Worm (Caenorhabditis elegans): ENCODE measurements around the gene wht-2.

Gene wht-2

ce11 chrIV:11486859-11487258 is 16.6 kb downstream of the wht-2 start:
- TF ChIP-seq rec-8 (tag; optimal IDR thresholded peaks at IDR 0.05) (no peak), ztf-28 (GFP tag; IDR thresholded peaks at IDR 0.05) (no peak), dpff-1 (tag; optimal IDR thresholded peaks at IDR 0.05) (no peak), ceh-58 (GFP tag; IDR thresholded peaks at IDR 0.05) (no peak), sdz-38 (tag; optimal IDR thresholded peaks at IDR 0.05) (no peak), Y56A3A.18 (GFP tag; IDR thresholded peaks at IDR 0.05) (no peak), B0019.2 (GFP tag; conservative IDR thresholded peaks at IDR 0.05) (no peak), lag-1 (GFP tag; IDR thresholded peaks at IDR 0.05) (no peak), ceh-27 (GFP tag; optimal IDR thresholded peaks at IDR 0.05) (no peak)

DNA sequence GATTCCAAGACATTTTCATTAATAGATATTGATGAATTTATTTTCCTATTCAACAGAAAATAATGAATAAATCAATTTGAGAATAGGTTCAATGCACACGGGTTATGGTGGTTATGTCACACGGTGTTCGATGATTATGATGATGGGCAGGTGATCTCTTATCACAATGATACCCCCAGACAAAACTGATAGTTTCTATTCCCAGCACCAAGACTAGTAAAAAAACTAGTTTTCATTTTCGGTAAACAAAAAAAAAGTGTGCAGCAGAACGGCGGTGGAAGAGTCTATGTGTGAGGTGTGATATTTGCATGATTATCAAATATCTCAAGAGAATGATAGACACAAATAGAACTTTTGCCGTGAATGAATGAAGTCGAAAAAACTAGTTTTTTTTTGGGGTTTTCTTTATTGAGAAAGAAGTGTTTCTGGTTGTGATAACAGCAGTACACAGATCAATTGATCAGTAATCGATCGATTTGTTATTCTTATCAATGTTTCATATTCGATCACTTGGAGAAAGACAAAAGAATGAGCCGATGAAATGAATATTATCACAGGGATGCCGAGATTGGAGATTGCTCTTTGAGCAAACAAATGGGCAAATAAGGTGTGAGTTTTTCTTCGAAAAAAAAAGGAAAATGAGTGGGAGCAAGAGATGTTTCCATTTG is 17.8 kb downstream of the wht-2 start:
- no peak for TF ChIP-seq ekl-4 (GFP tag; IDR thresholded peaks at IDR 0.05)
- 0 out of 2 replicates have a peak, but pooled peaks have one; percentile 27 for TF ChIP-seq B0336.3 (GFP tag; IDR thresholded peaks at IDR 0.05)
- no peak for TF ChIP-seq mes-4 (tag; optimal IDR thresholded peaks at IDR 0.05)
- no peak for TF ChIP-seq lir-1 (GFP tag; conservative IDR thresholded peaks at IDR 0.05)
- TF ChIP-seq cebp-1 (GFP tag; IDR thresholded peaks at IDR 0.05): no peak
- TF ChIP-seq cebp-1 (tag; optimal IDR thresholded peaks at IDR 0.05): peak; percentile 42
- no peak for TF ChIP-seq ceh-91 (GFP tag; IDR thresholded peaks at IDR 0.05)
- TF ChIP-seq nhr-80 (tag; optimal IDR thresholded peaks at IDR 0.05): peak; percentile 58
- TF ChIP-seq attf-5 (GFP tag; optimal IDR thresholded peaks at IDR 0.05): no peak

ce11 chrIV:11489077-11489476 is 18.8 kb downstream of the wht-2 start:
- no peak for TF ChIP-seq ets-4 (GFP tag; optimal IDR thresholded peaks at IDR 0.05)
- no peak for TF ChIP-seq aptf-3 (GFP tag; IDR thresholded peaks at IDR 0.05)
- no peak for TF ChIP-seq lir-1 (GFP tag; conservative IDR thresholded peaks at IDR 0.05)
- TF ChIP-seq nhr-80 (tag; optimal IDR thresholded peaks at IDR 0.05): peak; percentile 28
- no peak for TF ChIP-seq ztf-3 (GFP tag; optimal IDR thresholded peaks at IDR 0.05)
- TF ChIP-seq die-1 (tag; optimal IDR thresholded peaks at IDR 0.05): no peak

DNA sequence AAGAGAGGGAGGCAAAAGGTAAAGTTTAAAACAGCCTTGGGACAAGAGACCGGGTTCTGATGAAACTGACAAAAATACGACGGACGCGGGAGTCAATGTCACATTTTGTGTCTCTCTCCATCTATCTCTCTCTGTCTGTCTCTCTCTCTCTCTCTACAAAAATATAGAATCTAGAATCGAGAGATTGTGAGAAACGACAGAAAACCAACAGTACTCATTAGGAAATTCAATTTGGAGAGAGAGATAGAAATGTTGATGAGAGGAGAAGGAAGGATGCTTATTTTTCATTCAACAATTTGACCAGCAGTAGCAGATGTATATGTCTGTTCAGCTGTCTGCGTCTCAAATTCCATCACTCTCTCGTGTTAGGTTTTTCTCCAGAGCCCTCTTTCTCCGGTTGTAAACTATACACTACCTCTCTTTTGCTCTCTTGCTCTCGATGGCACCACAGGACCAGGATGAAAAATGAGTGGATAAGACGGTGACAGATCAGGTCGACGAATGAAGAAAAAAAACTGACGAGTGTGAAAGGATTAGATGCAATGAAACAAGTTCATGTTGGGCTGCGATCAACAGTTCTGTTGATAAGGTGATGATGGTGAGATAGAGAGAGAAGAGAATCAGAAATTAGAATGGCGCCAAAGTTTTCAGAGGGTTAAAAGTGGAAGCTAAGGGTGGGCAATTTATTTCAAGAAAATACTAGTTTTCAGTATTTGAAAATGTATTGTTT is 19.5 kb downstream of the wht-2 start:
- TF ChIP-seq dox-1 (GFP tag; IDR thresholded peaks at IDR 0.05): no peak
- no peak for TF ChIP-seq Y67H2A.10 (GFP tag; conservative IDR thresholded peaks at IDR 0.05)
- no peak for TF ChIP-seq lin-40 (tag; optimal IDR thresholded peaks at IDR 0.05)
- no peak for TF ChIP-seq egl-44 (GFP tag; IDR thresholded peaks at IDR 0.05)
- no peak for TF ChIP-seq ztf-3 (GFP tag; optimal IDR thresholded peaks at IDR 0.05)
- no peak for TF ChIP-seq athp-1 (tag; optimal IDR thresholded peaks at IDR 0.05)
- no peak for TF ChIP-seq Y53F4B.3 (GFP tag; IDR thresholded peaks at IDR 0.05)
- no peak; the same call in 1 of the 2 replicates for TF ChIP-seq mcd-1 (GFP tag; IDR thresholded peaks at IDR 0.05)
- no peak for TF ChIP-seq madf-10 (tag; optimal IDR thresholded peaks at IDR 0.05)
- TF ChIP-seq ztf-26 (tag; optimal IDR thresholded peaks at IDR 0.05): peak; percentile 44
- TF ChIP-seq sea-2 (GFP tag; IDR thresholded peaks at IDR 0.05): no peak
- no peak for TF ChIP-seq somi-1 (GFP tag; optimal IDR thresholded peaks at IDR 0.05)
- no peak for TF ChIP-seq K12H6.12 (tag; optimal IDR thresholded peaks at IDR 0.05)
- no peak for TF ChIP-seq chd-7 (tag; optimal IDR thresholded peaks at IDR 0.05)
- TF ChIP-seq attf-5 (GFP tag; optimal IDR thresholded peaks at IDR 0.05): peak; percentile 30
- TF ChIP-seq ekl-4 (GFP tag; IDR thresholded peaks at IDR 0.05): no peak
- TF ChIP-seq cebp-1 (GFP tag; IDR thresholded peaks at IDR 0.05): no peak
- peak; percentile 44 for TF ChIP-seq cebp-1 (tag; optimal IDR thresholded peaks at IDR 0.05)
